Fruit fly (Drosophila melanogaster) whole organism, embryonic: Measurements from ENCODE around the gene CG5056.

ENCODE experiments used
- B-H2 ChIP-seq: fragments of 200-800 bp; sonication (Bioruptor generic); optimal IDR thresholded peaks from 2 replicates; lab custom pipeline; 2018; ENCODE audit warnings: missing biosample characterization, mild to moderate bottlenecking, missing genetic modification characterization
- BEAF-32 ChIP-seq: fragments of 200-800 bp; sonication (Bioruptor generic); optimal IDR thresholded peaks from 3 replicates; lab custom pipeline; 2017; ENCODE audit warnings: missing biosample characterization, missing genetic modification characterization, mild to moderate bottlenecking, moderate library complexity, missing genetic modification reagents
- Bgb ChIP-seq: fragments of 200-800 bp; sonication (Bioruptor generic); IDR thresholded peaks from 2 replicates; pipeline ENCODE4 v1.3.6; 2022; ENCODE audit warnings: missing biosample characterization, missing genetic modification characterization; ENCODE audit not compliant: partially characterized antibody
- BtbVII ChIP-seq: fragments of 200-800 bp; sonication (Bioruptor generic); optimal IDR thresholded peaks from 3 replicates; lab custom pipeline; 2017; ENCODE audit warnings: missing biosample characterization, mild to moderate bottlenecking, missing genetic modification characterization
- CG1024 ChIP-seq: fragments of 200-800 bp; sonication (Bioruptor generic); IDR thresholded peaks from 2 replicates; pipeline ENCODE4 v1.3.6; 2022; ENCODE audit warnings: missing biosample characterization, missing genetic modification characterization
- CG10565 ChIP-seq: fragments of 200-800 bp; sonication (Bioruptor generic); optimal IDR thresholded peaks from 3 replicates; lab custom pipeline; 2016; ENCODE audit warnings: missing biosample characterization, mild to moderate bottlenecking, missing genetic modification characterization
- CG11560 ChIP-seq: fragments of 200-800 bp; sonication (Bioruptor generic); IDR thresholded peaks from 3 replicates; pipeline ENCODE4 v1.3.6; 2022; ENCODE audit warnings: missing biosample characterization, missing genetic modification characterization
- CG12155 ChIP-seq: fragments of 200-800 bp; sonication (Bioruptor generic); optimal IDR thresholded peaks from 3 replicates; lab custom pipeline; 2016; ENCODE audit warnings: missing biosample characterization, missing genetic modification characterization
- CG13424 ChIP-seq: fragments of 200-800 bp; sonication (Bioruptor generic); optimal IDR thresholded peaks from 2 replicates; lab custom pipeline; 2019; ENCODE audit warnings: missing biosample characterization, mild to moderate bottlenecking, missing genetic modification characterization, moderate library complexity
- CG14050 ChIP-seq: fragments of 200-800 bp; sonication (Bioruptor generic); IDR thresholded peaks from 3 replicates; pipeline ENCODE4 v1.3.6; 2022; ENCODE audit warnings: missing biosample characterization, missing genetic modification characterization
- CG14965 ChIP-seq: fragments of 200-800 bp; sonication (Bioruptor generic); optimal IDR thresholded peaks from 2 replicates; lab custom pipeline; 2016; ENCODE audit warnings: missing biosample characterization, missing genetic modification characterization, borderline replicate concordance
- CG15514 ChIP-seq: fragments of 200-800 bp; sonication (Bioruptor generic); optimal IDR thresholded peaks from 3 replicates; lab custom pipeline; 2017; ENCODE audit warnings: missing biosample characterization, missing genetic modification characterization, mild to moderate bottlenecking, moderate library complexity, missing genetic modification reagents
- CG1603 ChIP-seq: fragments of 200-800 bp; sonication (Bioruptor generic); optimal IDR thresholded peaks from 2 replicates; lab custom pipeline; 2019; ENCODE audit warnings: missing biosample characterization, mild to moderate bottlenecking, missing genetic modification characterization, moderate library complexity
- CG17186 ChIP-seq: fragments of 200-800 bp; sonication (Bioruptor generic); optimal IDR thresholded peaks from 3 replicates; lab custom pipeline; 2017; ENCODE audit warnings: missing biosample characterization, missing genetic modification reagents, missing genetic modification characterization
- CG17612 ChIP-seq: fragments of 200-800 bp; sonication (Bioruptor generic); IDR thresholded peaks from 2 replicates; pipeline ENCODE4 v1.3.6; 2022; ENCODE audit warnings: missing biosample characterization, missing genetic modification characterization
- CG18011 ChIP-seq: fragments of 200-800 bp; sonication (Bioruptor generic); optimal IDR thresholded peaks from 2 replicates; lab custom pipeline; 2017; ENCODE audit warnings: missing biosample characterization, missing genetic modification characterization, mild to moderate bottlenecking, moderate library complexity, missing genotype
- CG1832 ChIP-seq: fragments of 200-800 bp; sonication (Bioruptor generic); optimal IDR thresholded peaks from 2 replicates; lab custom pipeline; 2017; ENCODE audit warnings: missing biosample characterization, mild to moderate bottlenecking, missing genetic modification characterization, inconsistent platforms
- CG30020 ChIP-seq: fragments of 200-800 bp; optimal IDR thresholded peaks from 2 replicates; lab custom pipeline; 2019; ENCODE audit warnings: missing biosample characterization, mild to moderate bottlenecking, missing genetic modification characterization, moderate library complexity
- CG31365 ChIP-seq: fragments of 200-800 bp; sonication (Bioruptor generic); optimal IDR thresholded peaks from 2 replicates; lab custom pipeline; 2018; ENCODE audit warnings: missing biosample characterization, mild to moderate bottlenecking, missing genetic modification characterization
- CG33213 ChIP-seq: fragments of 200-800 bp; sonication (Bioruptor generic); optimal IDR thresholded peaks from 3 replicates; lab custom pipeline; 2016; ENCODE audit warnings: missing biosample characterization, missing genetic modification characterization
- CG4730 ChIP-seq: fragments of 200-800 bp; sonication (Bioruptor generic); IDR thresholded peaks from 2 replicates; pipeline ENCODE4 v1.3.6; 2022; ENCODE audit warnings: missing biosample characterization, missing genetic modification characterization
- CG5180 ChIP-seq: fragments of 200-800 bp; sonication (Bioruptor generic); optimal IDR thresholded peaks from 3 replicates; lab custom pipeline; 2017; ENCODE audit warnings: missing biosample characterization, missing genetic modification characterization, mild to moderate bottlenecking, moderate library complexity, missing genetic modification reagents
- CG5953 ChIP-seq: fragments of 200-800 bp; sonication (Bioruptor generic); IDR thresholded peaks from 2 replicates; pipeline ENCODE4 v1.3.6; 2022; ENCODE audit warnings: missing biosample characterization, missing genetic modification characterization
- CG6689 ChIP-seq: fragments of 200-800 bp; sonication (Bioruptor generic); IDR thresholded peaks from 2 replicates; pipeline ENCODE4 v1.3.6; 2022; ENCODE audit warnings: missing biosample characterization, missing genetic modification characterization
- CG6765 ChIP-seq: fragments of 200-800 bp; sonication (Bioruptor generic); optimal IDR thresholded peaks from 3 replicates; lab custom pipeline; 2017; ENCODE audit warnings: missing biosample characterization, mild to moderate bottlenecking, missing genetic modification characterization
- CoRest ChIP-seq: fragments of 200-800 bp; sonication (Bioruptor generic); optimal IDR thresholded peaks from 3 replicates; lab custom pipeline; 2018; ENCODE audit warnings: missing biosample characterization, mild to moderate bottlenecking, missing genetic modification characterization, moderate library complexity
- Hand ChIP-seq: fragments of 200-800 bp; sonication (Bioruptor generic); optimal IDR thresholded peaks from 2 replicates; lab custom pipeline; 2017; ENCODE audit warnings: mild to moderate bottlenecking, missing biosample characterization, missing genetic modification reagents, missing genetic modification characterization
- MESR4 ChIP-seq: fragments of 200-800 bp; sonication (Bioruptor generic); optimal IDR thresholded peaks from 2 replicates; lab custom pipeline; 2018; ENCODE audit warnings: missing biosample characterization, mild to moderate bottlenecking, missing genetic modification characterization, moderate library complexity
- Optix ChIP-seq: fragments of 200-800 bp; sonication (Bioruptor generic); IDR thresholded peaks from 3 replicates; pipeline ENCODE4 v1.3.6; 2022; ENCODE audit warnings: missing biosample characterization, missing genetic modification characterization
- Rx ChIP-seq: fragments of 200-800 bp; sonication (Bioruptor generic); IDR thresholded peaks from 2 replicates; pipeline ENCODE4 v1.3.6; 2022; ENCODE audit warnings: missing biosample characterization, missing genetic modification characterization
- Sry-β ChIP-seq: fragments of 200-800 bp; sonication (Bioruptor generic); optimal IDR thresholded peaks from 2 replicates; lab custom pipeline; 2018; ENCODE audit warnings: missing biosample characterization, mild to moderate bottlenecking, missing genetic modification characterization, moderate library complexity
- Trl ChIP-seq, 3 experiments: fragments of >200 bp in 2 of 3; fragments of 200-800 bp in 1 of 3; sonication (Bioruptor generic) in 1 of 3; optimal IDR thresholded peaks; 2 replicates in 1 of 3; 3 replicates in 2 of 3; lab custom pipeline; 2016 to 2017; ENCODE audit warnings: missing biosample characterization in 1 of 3, missing genetic modification characterization in 1 of 3
- Xbp1 ChIP-seq: fragments of 200-800 bp; sonication (Bioruptor generic); optimal IDR thresholded peaks from 3 replicates; lab custom pipeline; 2016; ENCODE audit warnings: missing biosample characterization, mild to moderate bottlenecking, missing genetic modification characterization
- Xrp1 ChIP-seq: fragments of 200-800 bp; sonication (Bioruptor generic); IDR thresholded peaks from 2 replicates; pipeline ENCODE4 v1.3.6; 2022; ENCODE audit warnings: missing biosample characterization, missing genetic modification characterization
- ase ChIP-seq: fragments of 200-800 bp; sonication (Bioruptor generic); IDR thresholded peaks from 3 replicates; pipeline ENCODE4 v1.3.6; 2022; ENCODE audit warnings: missing biosample characterization, missing genetic modification characterization
- ci ChIP-seq: fragments of 200-800 bp; sonication (Bioruptor generic); IDR thresholded peaks from 3 replicates; pipeline ENCODE4 v1.3.6; 2022; ENCODE audit warnings: missing biosample characterization, missing genetic modification characterization
- dmrt99B ChIP-seq: fragments of 200-800 bp; sonication (Bioruptor generic); optimal IDR thresholded peaks from 2 replicates; lab custom pipeline; 2018; ENCODE audit warnings: missing biosample characterization, mild to moderate bottlenecking, missing genetic modification characterization, moderate library complexity
- dysf ChIP-seq: fragments of 200-800 bp; sonication (Bioruptor generic); IDR thresholded peaks from 3 replicates; pipeline ENCODE4 v1.3.6; 2022; ENCODE audit warnings: missing biosample characterization, missing genetic modification characterization
- gsb-n ChIP-seq: fragments of 200-800 bp; sonication (Bioruptor generic); optimal IDR thresholded peaks from 3 replicates; lab custom pipeline; 2018; ENCODE audit warnings: missing biosample characterization, mild to moderate bottlenecking, missing genetic modification characterization
- h ChIP-seq: fragments of >200 bp; optimal IDR thresholded peaks from 2 replicates; lab custom pipeline; 2017
- ind ChIP-seq: fragments of 200-800 bp; sonication (Bioruptor generic); optimal IDR thresholded peaks from 3 replicates; lab custom pipeline; 2016; ENCODE audit warnings: missing biosample characterization, missing genetic modification characterization
- klu ChIP-seq: fragments of 200-800 bp; sonication (Bioruptor generic); IDR thresholded peaks from 2 replicates; pipeline ENCODE4 v1.3.6; 2022; ENCODE audit warnings: missing biosample characterization, missing genetic modification characterization
- lilli ChIP-seq: fragments of 200-800 bp; sonication (Bioruptor generic); optimal IDR thresholded peaks from 3 replicates; lab custom pipeline; 2016; ENCODE audit warnings: missing biosample characterization, missing genetic modification characterization
- pho ChIP-seq: fragments of 200-800 bp; sonication (Bioruptor generic); optimal IDR thresholded peaks from 2 replicates; lab custom pipeline; 2016; ENCODE audit warnings: missing biosample characterization, missing genetic modification characterization
- run ChIP-seq: fragments of 200-800 bp; sonication (Bioruptor generic); optimal IDR thresholded peaks from 3 replicates; lab custom pipeline; 2018; ENCODE audit warnings: missing biosample characterization, mild to moderate bottlenecking, missing genetic modification characterization
- salm ChIP-seq: fragments of 200-800 bp; sonication (Bioruptor generic); optimal IDR thresholded peaks from 2 replicates; lab custom pipeline; 2018; ENCODE audit warnings: missing biosample characterization, mild to moderate bottlenecking, missing genetic modification characterization
- sens ChIP-seq: fragments of 200-800 bp; sonication (Bioruptor generic); peaks from one replicate; lab custom pipeline; 2016; ENCODE audit warnings: missing biosample characterization, missing genetic modification characterization
- sima ChIP-seq: fragments of 200-800 bp; sonication (Bioruptor generic); optimal IDR thresholded peaks from 2 replicates; lab custom pipeline; 2016; ENCODE audit warnings: missing biosample characterization, missing genetic modification characterization
- tna ChIP-seq: fragments of 200-800 bp; sonication (Bioruptor generic); IDR thresholded peaks from 2 replicates; pipeline ENCODE4 v1.3.6; 2022; ENCODE audit warnings: missing biosample characterization, missing genetic modification characterization; ENCODE audit not compliant: partially characterized antibody
- ttk ChIP-seq: fragments of 200-800 bp; sonication (Bioruptor generic); IDR thresholded peaks from 2 replicates; pipeline ENCODE4 v2.1.2; 2022; ENCODE audit warnings: missing biosample characterization, missing genetic modification characterization
- vfl ChIP-seq: fragments of 200-800 bp; sonication (Bioruptor generic); optimal IDR thresholded peaks from 2 replicates; lab custom pipeline; 2016; ENCODE audit warnings: missing biosample characterization, missing genetic modification characterization

The CG5056 gene

DNA sequence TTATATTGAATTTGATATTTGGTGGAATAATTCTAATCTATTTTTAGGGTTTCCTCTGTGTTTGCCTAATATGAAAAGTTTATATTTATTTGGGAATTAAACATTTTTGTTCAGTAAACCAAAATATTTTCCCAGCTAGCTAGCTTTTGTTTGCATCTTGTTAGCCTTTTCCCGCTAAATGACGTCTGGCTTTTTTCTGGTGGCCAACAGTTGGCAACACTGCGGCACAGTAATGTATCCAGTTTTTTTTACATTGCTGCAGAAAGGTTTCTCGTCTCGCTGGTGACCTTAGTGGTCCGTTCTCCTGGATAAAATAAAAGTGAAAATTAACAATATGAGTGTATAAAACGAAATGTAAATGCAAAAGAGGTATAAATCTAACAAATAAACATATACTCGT, 2.3 kb upstream of the CG5056 start, which contains the start of gene lft (continued):
- TF ChIP-seq vfl (GFP tag; lab: Kevin White, UChicago): no peak
- TF ChIP-seq tna (GFP tag; lab: Robert Waterston, UW): no peak
- TF ChIP-seq MESR4 (GFP tag; lab: Kevin White, UChicago): peak; percentile 52
- no peak for TF ChIP-seq klu (GFP tag; lab: Robert Waterston, UW)
- no peak for TF ChIP-seq dmrt99B (tag; lab: Kevin White, UChicago)
- no peak for TF ChIP-seq CG10565 (GFP tag; lab: Kevin White, UChicago)
- no peak for TF ChIP-seq Bgb
- TF ChIP-seq CG18011: peak; percentile 81
- no peak for TF ChIP-seq CG17186 (GFP tag; lab: Kevin White, UChicago)
- TF ChIP-seq CG6765 (GFP tag; lab: Kevin White, UChicago): no peak
- no peak for TF ChIP-seq Rx (GFP tag; lab: Robert Waterston, UW)
- TF ChIP-seq Optix (GFP tag; lab: Robert Waterston, UW): no peak
- no peak for TF ChIP-seq Hand (GFP tag; lab: Kevin White, UChicago)
- TF ChIP-seq ase (GFP tag; lab: Robert Waterston, UW): no peak
- TF ChIP-seq lilli: no peak
- peak; percentile 90 for TF ChIP-seq Sry-β (GFP tag; lab: Kevin White, UChicago)
- TF ChIP-seq sens (GFP tag; lab: Kevin White, UChicago): peak; percentile 30
- TF ChIP-seq CG5953 (GFP tag; lab: Robert Waterston, UW): no peak
- TF ChIP-seq Trl (optimal IDR thresholded peaks at IDR 0.05; lab: Kevin White, UChicago): no peak
- TF ChIP-seq Trl (GFP tag; optimal IDR thresholded peaks at IDR 0.05; lab: Kevin White, UChicago): no peak
- no peak for TF ChIP-seq ind (GFP tag; lab: Kevin White, UChicago)
- no peak for TF ChIP-seq B-H2
- TF ChIP-seq CG1832 (GFP tag; lab: Kevin White, UChicago): no peak
- peak; percentile 8 for TF ChIP-seq CoRest (tag; lab: Kevin White, UChicago)

DNA sequence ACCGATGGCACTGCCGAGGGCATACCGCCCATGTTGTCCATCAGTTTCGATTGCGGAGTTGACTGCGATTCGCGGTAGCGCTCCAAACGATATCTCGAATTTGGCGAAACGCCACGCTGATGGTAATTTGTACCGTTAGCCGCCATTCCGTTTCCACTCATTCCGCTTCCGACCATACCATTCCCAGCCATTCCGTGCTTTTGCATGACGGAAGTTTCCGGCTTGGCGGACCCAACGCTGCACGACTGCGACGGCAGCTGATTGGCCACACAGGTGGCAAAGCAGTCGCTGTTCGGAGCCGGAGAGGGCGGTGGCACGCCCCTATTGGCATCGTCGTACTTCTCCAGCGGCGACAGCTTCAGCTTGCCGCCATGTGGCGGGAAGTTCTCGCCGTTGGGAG, 5.8 kb downstream of the CG5056 start:
- TF ChIP-seq BtbVII (no peak), CG17612 (GFP tag; lab: Robert Waterston, UW) (0 out of 2 replicates have a peak, but pooled peaks have one; percentile 28), dysf (GFP tag; lab: Robert Waterston, UW) (0 out of 3 replicates have a peak, but pooled peaks have one; percentile 28), salm (tag; lab: Kevin White, UChicago) (no peak), Xbp1 (GFP tag; lab: Kevin White, UChicago) (no peak), CG11560 (tag; lab: Robert Waterston, UW) (0 out of 3 replicates have a peak, but pooled peaks have one; percentile 35), CG15514 (GFP tag; lab: Kevin White, UChicago) (no peak), CG13424 (tag; lab: Kevin White, UChicago) (no peak), CG33213 (GFP tag; lab: Kevin White, UChicago) (no peak), run (tag; lab: Kevin White, UChicago) (no peak), CG14050 (GFP tag; lab: Robert Waterston, UW) (no peak), dmrt99B (tag; lab: Kevin White, UChicago) (no peak), CG5180 (GFP tag; lab: Kevin White, UChicago) (no peak), BEAF-32 (GFP tag; lab: Kevin White, UChicago) (no peak), ci (0 out of 3 replicates have a peak, but pooled peaks have one; percentile 33), CG1603 (tag; lab: Kevin White, UChicago) (peak; percentile 67), Xrp1 (GFP tag; lab: Robert Waterston, UW) (no peak), h (lab: Kevin White, UChicago) (no peak), CG6689 (GFP tag; lab: Robert Waterston, UW) (no peak), CG30020 (tag; lab: Kevin White, UChicago) (peak; percentile 49), B-H2 (no peak), CG12155 (GFP tag; lab: Kevin White, UChicago) (no peak), CG14965 (GFP tag; lab: Kevin White, UChicago) (no peak), sima (GFP tag; lab: Kevin White, UChicago) (no peak), gsb-n (tag; lab: Kevin White, UChicago) (no peak), ttk (GFP tag; lab: Robert Waterston, UW) (no peak), CG31365 (no peak), CG4730 (no peak), pho (no peak), CG1024 (no peak)
